Fruit fly (Drosophila melanogaster) whole organism, embryonic: ENCODE measurements around the gene dgt6.

ENCODE experiments used
- CG10209 ChIP-seq: fragments of 200-800 bp; sonication (Bioruptor generic); optimal IDR thresholded peaks from 3 replicates; lab custom pipeline; 2017; ENCODE audit warnings: missing biosample characterization, mild to moderate bottlenecking, missing genetic modification characterization, missing genetic modification reagents
- CG10267 ChIP-seq: fragments of 200-800 bp; sonication (Bioruptor generic); optimal IDR thresholded peaks from 2 replicates; lab custom pipeline; 2018; ENCODE audit warnings: missing biosample characterization, mild to moderate bottlenecking, missing genetic modification characterization, moderate library complexity
- CG10274 ChIP-seq: fragments of 200-800 bp; sonication (Bioruptor generic); optimal IDR thresholded peaks from 3 replicates; lab custom pipeline; 2017; ENCODE audit warnings: missing biosample characterization, mild to moderate bottlenecking, missing genetic modification characterization
- CG11696 ChIP-seq: fragments of 200-800 bp; sonication (Bioruptor generic); IDR thresholded peaks from 2 replicates; pipeline ENCODE4 v1.3.6; 2022; ENCODE audit warnings: missing biosample characterization, missing genetic modification characterization
- CG11723 ChIP-seq: fragments of 200-800 bp; sonication (Bioruptor generic); optimal IDR thresholded peaks from 2 replicates; lab custom pipeline; 2017; ENCODE audit warnings: missing biosample characterization, mild to moderate bottlenecking, missing genetic modification characterization
- CG12391 ChIP-seq: fragments of 200-800 bp; sonication (Bioruptor generic); optimal IDR thresholded peaks from 3 replicates; lab custom pipeline; 2018; ENCODE audit warnings: missing biosample characterization, mild to moderate bottlenecking, missing genetic modification characterization, moderate library complexity
- CG14441 ChIP-seq: fragments of 200-800 bp; sonication (Bioruptor generic); IDR thresholded peaks from 2 replicates; pipeline ENCODE4 v1.3.6; 2022; ENCODE audit warnings: missing biosample characterization, missing genetic modification characterization
- CG15269 ChIP-seq: fragments of 200-800 bp; sonication (Bioruptor generic); optimal IDR thresholded peaks from 2 replicates; lab custom pipeline; 2018; ENCODE audit warnings: missing biosample characterization, mild to moderate bottlenecking, missing genetic modification characterization, moderate library complexity
- CG18619 ChIP-seq: fragments of 200-800 bp; sonication (Bioruptor generic); optimal IDR thresholded peaks from 3 replicates; lab custom pipeline; 2017; ENCODE audit warnings: missing biosample characterization, mild to moderate bottlenecking, missing genetic modification characterization
- CG2202 ChIP-seq: fragments of 200-800 bp; sonication (Bioruptor generic); optimal IDR thresholded peaks from 2 replicates; lab custom pipeline; 2018; ENCODE audit warnings: missing biosample characterization, mild to moderate bottlenecking, missing genetic modification characterization
- CG30431 ChIP-seq: fragments of 200-800 bp; sonication (Bioruptor generic); optimal IDR thresholded peaks from 2 replicates; lab custom pipeline; 2017; ENCODE audit warnings: missing biosample characterization, missing genetic modification characterization
- CG32532 ChIP-seq: fragments of 200-800 bp; sonication (Bioruptor generic); IDR thresholded peaks from 2 replicates; pipeline ENCODE4 v1.3.6; 2022; ENCODE audit warnings: missing biosample characterization, missing genetic modification characterization
- CG3838 ChIP-seq: fragments of 200-800 bp; sonication (Bioruptor generic); optimal IDR thresholded peaks from 3 replicates; lab custom pipeline; 2016; ENCODE audit warnings: missing biosample characterization, missing genetic modification characterization
- CG43689 ChIP-seq: fragments of 200-800 bp; sonication (Bioruptor generic); IDR thresholded peaks from 2 replicates; pipeline ENCODE4 v1.3.6; 2022; ENCODE audit warnings: missing biosample characterization, missing genetic modification characterization
- CG5180 ChIP-seq: fragments of 200-800 bp; sonication (Bioruptor generic); optimal IDR thresholded peaks from 3 replicates; lab custom pipeline; 2017; ENCODE audit warnings: missing biosample characterization, missing genetic modification characterization, mild to moderate bottlenecking, moderate library complexity, missing genetic modification reagents
- CG6654 ChIP-seq: fragments of 200-800 bp; sonication (Bioruptor generic); optimal IDR thresholded peaks from 2 replicates; lab custom pipeline; 2017; ENCODE audit warnings: missing biosample characterization, mild to moderate bottlenecking, missing genetic modification characterization
- CG7839 ChIP-seq: fragments of 200-800 bp; sonication (Bioruptor generic); optimal IDR thresholded peaks from 3 replicates; lab custom pipeline; 2018; ENCODE audit warnings: missing biosample characterization, mild to moderate bottlenecking, missing genetic modification characterization, moderate library complexity
- CG7963 ChIP-seq: fragments of 200-800 bp; sonication (Bioruptor generic); IDR thresholded peaks from 3 replicates; pipeline ENCODE4 v1.3.6; 2022; ENCODE audit warnings: missing biosample characterization, missing genetic modification characterization; ENCODE audit not compliant: partially characterized antibody
- CG8089 ChIP-seq: fragments of 200-800 bp; sonication (Bioruptor generic); optimal IDR thresholded peaks from 3 replicates; lab custom pipeline; 2016; ENCODE audit warnings: missing biosample characterization, missing genetic modification characterization
- CkIIα-i1 ChIP-seq: fragments of 200-800 bp; sonication (Bioruptor generic); IDR thresholded peaks from 2 replicates; pipeline ENCODE4 v1.3.6; 2022; ENCODE audit warnings: missing biosample characterization, missing genetic modification characterization
- Dfd ChIP-seq, 2 experiments: fragments of >200 bp; optimal IDR thresholded peaks; 2 replicates each; lab custom pipeline; 2017; ENCODE audit warnings: missing biosample characterization in 2 of 2, missing genetic modification characterization in 2 of 2
- Ets65A ChIP-seq: fragments of 200-800 bp; sonication (Bioruptor generic); peaks from one replicate; lab custom pipeline; 2016; ENCODE audit warnings: missing biosample characterization, missing genetic modification characterization
- Fer1 ChIP-seq: fragments of 200-800 bp; sonication (Bioruptor generic); optimal IDR thresholded peaks from 2 replicates; lab custom pipeline; 2017; ENCODE audit warnings: missing biosample characterization, mild to moderate bottlenecking, missing genetic modification characterization
- HLH3B ChIP-seq: fragments of 200-800 bp; sonication (Bioruptor generic); IDR thresholded peaks from 2 replicates; pipeline ENCODE4 v1.3.6; 2022; ENCODE audit warnings: missing biosample characterization, missing genetic modification characterization
- Hsf ChIP-seq: fragments of 200-800 bp; sonication (Bioruptor generic); optimal IDR thresholded peaks from 3 replicates; lab custom pipeline; 2016; ENCODE audit warnings: missing biosample characterization, missing genetic modification characterization
- MESR4 ChIP-seq: fragments of 200-800 bp; sonication (Bioruptor generic); optimal IDR thresholded peaks from 2 replicates; lab custom pipeline; 2018; ENCODE audit warnings: missing biosample characterization, mild to moderate bottlenecking, missing genetic modification characterization, moderate library complexity
- Myb ChIP-seq: fragments of 200-800 bp; sonication (Bioruptor generic); optimal IDR thresholded peaks from 2 replicates; lab custom pipeline; 2016; ENCODE audit warnings: missing biosample characterization, missing genetic modification characterization
- NFAT ChIP-seq: fragments of 200-800 bp; sonication (Bioruptor generic); IDR thresholded peaks from 2 replicates; pipeline ENCODE4 v1.3.6; 2022; ENCODE audit warnings: missing biosample characterization, missing genetic modification characterization
- Neu2 ChIP-seq: fragments of 200-800 bp; sonication (Bioruptor generic); optimal IDR thresholded peaks from 3 replicates; lab custom pipeline; 2016; ENCODE audit warnings: missing biosample characterization, missing genetic modification characterization, borderline replicate concordance
- Nf-YC ChIP-seq: fragments of 200-800 bp; optimal IDR thresholded peaks from 3 replicates; lab custom pipeline; 2019; ENCODE audit warnings: missing biosample characterization, mild to moderate bottlenecking, missing genetic modification characterization, moderate library complexity
- Opbp ChIP-seq: fragments of 200-800 bp; sonication (Bioruptor generic); IDR thresholded peaks from 3 replicates; pipeline ENCODE4 v1.3.6; 2022; ENCODE audit warnings: missing biosample characterization, missing genetic modification characterization; ENCODE audit not compliant: partially characterized antibody
- Side ChIP-seq: fragments of 200-800 bp; sonication (Bioruptor generic); optimal IDR thresholded peaks from 2 replicates; lab custom pipeline; 2016; ENCODE audit warnings: missing biosample characterization, missing genetic modification characterization
- az2 ChIP-seq: fragments of 200-800 bp; sonication (Bioruptor generic); optimal IDR thresholded peaks from 3 replicates; lab custom pipeline; 2016; ENCODE audit warnings: missing biosample characterization, missing genetic modification characterization
- bsh ChIP-seq, 2 experiments: fragments of 200-800 bp; sonication (Bioruptor generic); optimal IDR thresholded peaks; 2 replicates each; lab custom pipeline; 2017 to 2018; ENCODE audit warnings: mild to moderate bottlenecking in 2 of 2, missing biosample characterization in 2 of 2, missing genetic modification characterization in 2 of 2, moderate library complexity in 1 of 2
- chinmo ChIP-seq: fragments of 200-800 bp; sonication (Bioruptor generic); IDR thresholded peaks from 4 replicates; pipeline ENCODE4 v1.3.6; 2022; ENCODE audit warnings: missing biosample characterization, missing genetic modification characterization; ENCODE audit not compliant: partially characterized antibody
- crp ChIP-seq, 2 experiments: fragments of 200-800 bp; sonication (Bioruptor generic); optimal IDR thresholded peaks; 2 replicates in 1 of 2; 3 replicates in 1 of 2; lab custom pipeline; 2017; ENCODE audit warnings: missing biosample characterization in 2 of 2, missing genetic modification characterization in 2 of 2, mild to moderate bottlenecking in 1 of 2, moderate library complexity in 1 of 2
- dmrt11E ChIP-seq: fragments of 200-800 bp; sonication (Bioruptor generic); optimal IDR thresholded peaks from 3 replicates; lab custom pipeline; 2018; ENCODE audit warnings: missing biosample characterization, mild to moderate bottlenecking, missing genetic modification characterization, moderate library complexity
- eve ChIP-seq, 2 experiments: fragments of >200 bp; optimal IDR thresholded peaks; 2 replicates each; lab custom pipeline; 2017; ENCODE audit warnings: missing biosample characterization in 2 of 2, missing genetic modification characterization in 2 of 2
- ewg ChIP-seq: fragments of 200-800 bp; sonication (Bioruptor generic); optimal IDR thresholded peaks from 3 replicates; lab custom pipeline; 2017; ENCODE audit warnings: mild to moderate bottlenecking, missing biosample characterization, missing genetic modification reagents, missing genetic modification characterization
- eyg ChIP-seq: fragments of 200-800 bp; sonication (Bioruptor generic); optimal IDR thresholded peaks from 3 replicates; lab custom pipeline; 2016; ENCODE audit warnings: missing biosample characterization, missing genetic modification characterization
- gt ChIP-seq: fragments of 200-800 bp; sonication (Bioruptor generic); IDR thresholded peaks from 2 replicates; pipeline ENCODE4 v1.3.6; 2022; ENCODE audit warnings: missing biosample characterization, missing genetic modification characterization
- ind ChIP-seq: fragments of 200-800 bp; sonication (Bioruptor generic); optimal IDR thresholded peaks from 3 replicates; lab custom pipeline; 2016; ENCODE audit warnings: missing biosample characterization, missing genetic modification characterization
- insv ChIP-seq, 2 experiments: fragments of 200-800 bp; sonication (Bioruptor generic); optimal IDR thresholded peaks; 3 replicates each; lab custom pipeline; 2016 to 2018; ENCODE audit warnings: missing biosample characterization in 2 of 2, missing genetic modification characterization in 2 of 2
- ken ChIP-seq: fragments of 200-800 bp; sonication (Bioruptor generic); IDR thresholded peaks from 3 replicates; pipeline ENCODE4 v1.3.6; 2022; ENCODE audit warnings: missing biosample characterization, missing genetic modification characterization
- sd ChIP-seq: fragments of 200-800 bp; sonication (Bioruptor generic); optimal IDR thresholded peaks from 3 replicates; lab custom pipeline; 2018; ENCODE audit warnings: missing biosample characterization, mild to moderate bottlenecking, missing genetic modification characterization, moderate library complexity
- sr ChIP-seq: fragments of 200-800 bp; sonication (Bioruptor generic); IDR thresholded peaks from 3 replicates; pipeline ENCODE4 v1.3.6; 2022; ENCODE audit warnings: missing biosample characterization, missing genetic modification characterization
- tin ChIP-seq: fragments of 200-800 bp; sonication (Bioruptor generic); optimal IDR thresholded peaks from 3 replicates; lab custom pipeline; 2016; ENCODE audit warnings: missing biosample characterization, missing genetic modification characterization
- tx ChIP-seq: fragments of 200-800 bp; sonication (Bioruptor generic); optimal IDR thresholded peaks from 2 replicates; lab custom pipeline; 2016; ENCODE audit warnings: missing biosample characterization, missing genetic modification characterization

Gene dgt6

dm6 chr3R:29122817-29123611 is 7.8 kb downstream of the dgt6 start, which contains the start of the genes yem and Ctl2 (continued):
- TF ChIP-seq Nf-YC (peak; percentile 58), tin (GFP tag; lab: Kevin White, UChicago) (peak; percentile 84), CG3838 (peak; percentile 63), CG18619 (GFP tag; lab: Kevin White, UChicago) (peak; percentile 79), CG32532 (GFP tag; lab: Robert Waterston, UW) (no peak; the same call in none of the 2 replicates), NFAT (GFP tag; lab: Robert Waterston, UW) (peak; percentile 89), CG7963 (GFP tag; lab: Robert Waterston, UW) (no peak), tx (GFP tag; lab: Kevin White, UChicago) (peak; percentile 86), CkIIα-i1 (GFP tag; lab: Robert Waterston, UW) (no peak), chinmo (GFP tag; lab: Robert Waterston, UW) (peak; percentile 79; the same call in 1 of the 4 replicates), Ets65A (GFP tag; lab: Kevin White, UChicago) (peak; percentile 99), Hsf (GFP tag; lab: Kevin White, UChicago) (peak; percentile 85), CG10209 (GFP tag; lab: Kevin White, UChicago) (peak; percentile 46), CG11723 (GFP tag; lab: Kevin White, UChicago) (peak; percentile 19), CG12391 (tag; lab: Kevin White, UChicago) (peak; percentile 72), CG10267 (peak; percentile 95), CG15269 (tag; lab: Kevin White, UChicago) (peak; percentile 63), Side (GFP tag; lab: Kevin White, UChicago) (peak; percentile 77), ind (peak; percentile 76), HLH3B (peak; percentile 39; the same call in 1 of the 2 replicates), Opbp (GFP tag; lab: Robert Waterston, UW) (peak; percentile 35; the same call in 2 of the 3 replicates), Neu2 (GFP tag; lab: Kevin White, UChicago) (peak; percentile 45), eve (GFP tag; optimal IDR thresholded peaks at IDR 0.05; lab: Kevin White, UChicago) (peak in 1 of 2 experiments; percentile 26), CG2202 (tag; lab: Kevin White, UChicago) (peak; percentile 6), gt (GFP tag; lab: Robert Waterston, UW) (no peak; the same call in 1 of the 2 replicates), Fer1 (GFP tag; lab: Kevin White, UChicago) (peak; percentile 47), crp (GFP tag; optimal IDR thresholded peaks at IDR 0.05; lab: Kevin White, UChicago) (peak; percentile 78 to 97), CG11696 (GFP tag; lab: Robert Waterston, UW) (no peak), CG14441 (GFP tag; lab: Robert Waterston, UW) (peak; percentile 67; the same call in 1 of the 2 replicates), insv (GFP tag; optimal IDR thresholded peaks at IDR 0.05; lab: Kevin White, UChicago) (peak; percentile 13 to 38), CG6654 (GFP tag; lab: Kevin White, UChicago) (peak; percentile 36), CG8089 (GFP tag; lab: Kevin White, UChicago) (peak; percentile 63), CG30431 (GFP tag; lab: Kevin White, UChicago) (peak; percentile 56), ewg (peak; percentile 61), sr (peak; percentile 18; the same call in 1 of the 3 replicates), eyg (GFP tag; lab: Kevin White, UChicago) (peak; percentile 62), Dfd (GFP tag; optimal IDR thresholded peaks at IDR 0.05; lab: Kevin White, UChicago) (no peak), CG7839 (tag; lab: Kevin White, UChicago) (peak; percentile 59), az2 (peak; percentile 77), CG5180 (GFP tag; lab: Kevin White, UChicago) (no peak), bsh (GFP tag; optimal IDR thresholded peaks at IDR 0.05; lab: Kevin White, UChicago) (peak in 1 of 2 experiments; percentile 35), MESR4 (GFP tag; lab: Kevin White, UChicago) (peak; percentile 41), Myb (GFP tag; lab: Kevin White, UChicago) (peak; percentile 78), dmrt11E (peak; percentile 53), ken (GFP tag; lab: Robert Waterston, UW) (peak; percentile 73), CG10274 (peak; percentile 40), CG43689 (GFP tag; lab: Robert Waterston, UW) (no peak), sd (tag; lab: Kevin White, UChicago) (peak; percentile 100)
